Fruit fly (Drosophila melanogaster) whole organism, embryonic: ENCODE results near the gene mRpS2.

Experiments
- B-H2 ChIP-seq: fragments of 200-800 bp; sonication (Bioruptor generic); optimal IDR thresholded peaks from 2 replicates; lab custom pipeline; 2018; ENCODE audit warnings: missing biosample characterization, mild to moderate bottlenecking, missing genetic modification characterization
- Bgb ChIP-seq: fragments of 200-800 bp; sonication (Bioruptor generic); IDR thresholded peaks from 2 replicates; pipeline ENCODE4 v1.3.6; 2022; ENCODE audit warnings: missing biosample characterization, missing genetic modification characterization; ENCODE audit not compliant: partially characterized antibody
- BtbVII ChIP-seq: fragments of 200-800 bp; sonication (Bioruptor generic); optimal IDR thresholded peaks from 3 replicates; lab custom pipeline; 2017; ENCODE audit warnings: missing biosample characterization, mild to moderate bottlenecking, missing genetic modification characterization
- CG12942 ChIP-seq: fragments of 200-800 bp; sonication (Bioruptor generic); optimal IDR thresholded peaks from 3 replicates; lab custom pipeline; 2016; ENCODE audit warnings: missing biosample characterization, missing genetic modification characterization
- CG13123 ChIP-seq: fragments of 200-800 bp; sonication (Bioruptor generic); optimal IDR thresholded peaks from 2 replicates; lab custom pipeline; 2016; ENCODE audit warnings: missing biosample characterization, missing genetic modification characterization
- CG1602 ChIP-seq: fragments of 200-800 bp; sonication (Bioruptor generic); optimal IDR thresholded peaks from 3 replicates; lab custom pipeline; 2016; ENCODE audit warnings: missing biosample characterization, missing genetic modification characterization
- CG16813 ChIP-seq: fragments of 200-800 bp; sonication (Bioruptor generic); IDR thresholded peaks from 3 replicates; pipeline ENCODE4 v1.3.6; 2022; ENCODE audit warnings: missing biosample characterization, missing genetic modification characterization; ENCODE audit not compliant: partially characterized antibody
- CG17385 ChIP-seq: fragments of 200-800 bp; sonication (Bioruptor generic); optimal IDR thresholded peaks from 3 replicates; lab custom pipeline; 2018; ENCODE audit warnings: missing biosample characterization, mild to moderate bottlenecking, missing genetic modification characterization
- CG17568 ChIP-seq: fragments of 200-800 bp; sonication (Bioruptor generic); optimal IDR thresholded peaks from 2 replicates; lab custom pipeline; 2018; ENCODE audit warnings: missing biosample characterization, mild to moderate bottlenecking, missing genetic modification characterization, moderate library complexity
- CG17912 ChIP-seq: fragments of 200-800 bp; sonication (Bioruptor generic); optimal IDR thresholded peaks from 2 replicates; lab custom pipeline; 2018; ENCODE audit warnings: missing biosample characterization, mild to moderate bottlenecking, missing genetic modification characterization
- CG18599 ChIP-seq: fragments of 200-800 bp; sonication (Bioruptor generic); optimal IDR thresholded peaks from 3 replicates; lab custom pipeline; 2017; ENCODE audit warnings: missing biosample characterization, missing genetic modification characterization, mild to moderate bottlenecking, moderate library complexity, missing genetic modification reagents
- CG33557 ChIP-seq: fragments of 200-800 bp; sonication (Bioruptor generic); optimal IDR thresholded peaks from 2 replicates; lab custom pipeline; 2019; ENCODE audit warnings: missing biosample characterization, mild to moderate bottlenecking, missing genetic modification characterization, moderate library complexity
- CG4328 ChIP-seq: fragments of 200-800 bp; sonication (Bioruptor generic); optimal IDR thresholded peaks from 3 replicates; lab custom pipeline; 2017; ENCODE audit warnings: missing biosample characterization, missing genetic modification reagents, missing genetic modification characterization
- CG4617 ChIP-seq: fragments of 200-800 bp; sonication (Bioruptor generic); optimal IDR thresholded peaks from 3 replicates; lab custom pipeline; 2016; ENCODE audit warnings: missing biosample characterization, missing genetic modification characterization, borderline replicate concordance
- CG4707 ChIP-seq: fragments of 200-800 bp; sonication (Bioruptor generic); optimal IDR thresholded peaks from 2 replicates; lab custom pipeline; 2018; ENCODE audit warnings: missing biosample characterization, mild to moderate bottlenecking, missing genetic modification characterization, moderate library complexity
- CG6791 ChIP-seq: fragments of 200-800 bp; sonication (Bioruptor generic); IDR thresholded peaks from 3 replicates; pipeline ENCODE4 v1.3.6; 2022; ENCODE audit warnings: missing biosample characterization, missing genetic modification characterization; ENCODE audit not compliant: partially characterized antibody
- CG8359 ChIP-seq: fragments of 200-800 bp; sonication (Bioruptor generic); optimal IDR thresholded peaks from 2 replicates; lab custom pipeline; 2017; ENCODE audit warnings: missing biosample characterization, mild to moderate bottlenecking, missing genetic modification characterization, borderline replicate concordance
- CG8478 ChIP-seq: fragments of >200 bp; optimal IDR thresholded peaks from 2 replicates; lab custom pipeline; 2018
- Hmx ChIP-seq: fragments of 200-800 bp; sonication (Bioruptor generic); optimal IDR thresholded peaks from 2 replicates; lab custom pipeline; 2016; ENCODE audit warnings: missing biosample characterization, missing genetic modification characterization
- Lhr ChIP-seq: fragments of 200-800 bp; sonication (Bioruptor generic); optimal IDR thresholded peaks from 3 replicates; lab custom pipeline; 2017; ENCODE audit warnings: mild to moderate bottlenecking, missing biosample characterization, missing genetic modification reagents, missing genetic modification characterization
- Nf-YA ChIP-seq: fragments of 200-800 bp; sonication (Bioruptor generic); IDR thresholded peaks from 2 replicates; pipeline ENCODE4 v1.3.6; 2022; ENCODE audit warnings: missing biosample characterization, missing genetic modification characterization
- Oli ChIP-seq: fragments of 200-800 bp; sonication (Bioruptor generic); optimal IDR thresholded peaks from 2 replicates; lab custom pipeline; 2018; ENCODE audit warnings: missing biosample characterization, mild to moderate bottlenecking, missing genetic modification characterization, moderate library complexity
- Opbp ChIP-seq: fragments of 200-800 bp; sonication (Bioruptor generic); IDR thresholded peaks from 3 replicates; pipeline ENCODE4 v1.3.6; 2022; ENCODE audit warnings: missing biosample characterization, missing genetic modification characterization; ENCODE audit not compliant: partially characterized antibody
- Sry-β ChIP-seq: fragments of 200-800 bp; sonication (Bioruptor generic); optimal IDR thresholded peaks from 2 replicates; lab custom pipeline; 2018; ENCODE audit warnings: missing biosample characterization, mild to moderate bottlenecking, missing genetic modification characterization, moderate library complexity
- Taf1 ChIP-seq: fragments of 200-800 bp; sonication (Bioruptor generic); IDR thresholded peaks from 2 replicates; pipeline ENCODE4 v1.3.6; 2022; ENCODE audit warnings: missing biosample characterization, missing genetic modification characterization
- ab ChIP-seq: fragments of 200-800 bp; sonication (Bioruptor generic); optimal IDR thresholded peaks from 2 replicates; lab custom pipeline; 2016; ENCODE audit warnings: missing biosample characterization, missing genetic modification characterization
- ara ChIP-seq: fragments of 200-800 bp; sonication (Bioruptor generic); IDR thresholded peaks from 2 replicates; pipeline ENCODE4 v1.3.6; 2022; ENCODE audit warnings: missing biosample characterization, missing genetic modification characterization
- cad ChIP-seq: fragments of >200 bp; optimal IDR thresholded peaks from 2 replicates; lab custom pipeline; 2017; ENCODE audit warnings: missing biosample characterization, missing genetic modification characterization
- cato ChIP-seq: fragments of 200-800 bp; sonication (Bioruptor generic); optimal IDR thresholded peaks from 2 replicates; lab custom pipeline; 2016; ENCODE audit warnings: missing biosample characterization, missing genetic modification characterization, borderline replicate concordance
- crol ChIP-seq: fragments of 200-800 bp; sonication (Bioruptor generic); IDR thresholded peaks from 2 replicates; pipeline ENCODE4 v1.3.6; 2022; ENCODE audit warnings: missing biosample characterization, missing genetic modification characterization
- cwo ChIP-seq: fragments of 200-800 bp; sonication (Bioruptor generic); optimal IDR thresholded peaks from 3 replicates; lab custom pipeline; 2017; ENCODE audit warnings: missing biosample characterization, missing genetic modification characterization, mild to moderate bottlenecking, moderate library complexity, missing genetic modification reagents
- dati ChIP-seq: fragments of 200-800 bp; sonication (Bioruptor generic); IDR thresholded peaks from 2 replicates; pipeline ENCODE4 v1.3.6; 2022; ENCODE audit warnings: missing biosample characterization, missing genetic modification characterization
- dm ChIP-seq: fragments of 200-800 bp; sonication (Bioruptor generic); optimal IDR thresholded peaks from 3 replicates; lab custom pipeline; 2016; ENCODE audit warnings: missing biosample characterization, missing genetic modification characterization
- gcm2 ChIP-seq: fragments of 200-800 bp; sonication (Bioruptor generic); optimal IDR thresholded peaks from 2 replicates; lab custom pipeline; 2016; ENCODE audit warnings: missing biosample characterization, missing genetic modification characterization
- gem ChIP-seq: fragments of 200-800 bp; sonication (Bioruptor generic); optimal IDR thresholded peaks from 2 replicates; lab custom pipeline; 2019; ENCODE audit warnings: missing biosample characterization, mild to moderate bottlenecking, missing genetic modification characterization, moderate library complexity
- gsb ChIP-seq: fragments of 200-800 bp; sonication (Bioruptor generic); IDR thresholded peaks from 2 replicates; pipeline ENCODE4 v1.3.6; 2022; ENCODE audit warnings: missing biosample characterization, missing genetic modification characterization
- gt ChIP-seq: fragments of 200-800 bp; sonication (Bioruptor generic); IDR thresholded peaks from 2 replicates; pipeline ENCODE4 v1.3.6; 2022; ENCODE audit warnings: missing biosample characterization, missing genetic modification characterization
- h ChIP-seq: fragments of >200 bp; optimal IDR thresholded peaks from 2 replicates; lab custom pipeline; 2017
- inv ChIP-seq: fragments of 200-800 bp; sonication (Bioruptor generic); IDR thresholded peaks from 2 replicates; pipeline ENCODE4 v1.3.6; 2022; ENCODE audit warnings: missing biosample characterization, missing genetic modification characterization; ENCODE audit not compliant: partially characterized antibody
- kah ChIP-seq: fragments of 200-800 bp; sonication (Bioruptor generic); optimal IDR thresholded peaks from 2 replicates; lab custom pipeline; 2018; ENCODE audit warnings: missing biosample characterization, mild to moderate bottlenecking, missing genetic modification characterization
- klu ChIP-seq: fragments of 200-800 bp; sonication (Bioruptor generic); IDR thresholded peaks from 2 replicates; pipeline ENCODE4 v1.3.6; 2022; ENCODE audit warnings: missing biosample characterization, missing genetic modification characterization
- odd ChIP-seq: fragments of 200-800 bp; sonication (Bioruptor generic); optimal IDR thresholded peaks from 2 replicates; lab custom pipeline; 2017; ENCODE audit warnings: missing biosample characterization, mild to moderate bottlenecking, missing genetic modification characterization
- pfk ChIP-seq: fragments of 200-800 bp; sonication (Bioruptor generic); optimal IDR thresholded peaks from 2 replicates; lab custom pipeline; 2018; ENCODE audit warnings: missing biosample characterization, mild to moderate bottlenecking, missing genetic modification characterization, moderate library complexity
- schlank ChIP-seq: fragments of 200-800 bp; sonication (Bioruptor generic); optimal IDR thresholded peaks from 2 replicates; lab custom pipeline; 2018; ENCODE audit warnings: missing biosample characterization, mild to moderate bottlenecking, missing genetic modification characterization
- stwl ChIP-seq: fragments of 200-800 bp; sonication (Bioruptor generic); optimal IDR thresholded peaks from 3 replicates; lab custom pipeline; 2018; ENCODE audit warnings: missing biosample characterization, mild to moderate bottlenecking, missing genetic modification characterization, moderate library complexity
- tin ChIP-seq: fragments of 200-800 bp; sonication (Bioruptor generic); optimal IDR thresholded peaks from 3 replicates; lab custom pipeline; 2016; ENCODE audit warnings: missing biosample characterization, missing genetic modification characterization
- toy ChIP-seq: fragments of 200-800 bp; sonication (Bioruptor generic); IDR thresholded peaks from 2 replicates; pipeline ENCODE4 v1.3.6; 2022; ENCODE audit warnings: missing biosample characterization, missing genetic modification characterization
- trem ChIP-seq: fragments of 200-800 bp; optimal IDR thresholded peaks from 3 replicates; lab custom pipeline; 2019; ENCODE audit warnings: missing biosample characterization, mild to moderate bottlenecking, missing genetic modification characterization, moderate library complexity
- ttk ChIP-seq: fragments of 200-800 bp; sonication (Bioruptor generic); IDR thresholded peaks from 2 replicates; pipeline ENCODE4 v2.1.2; 2022; ENCODE audit warnings: missing biosample characterization, missing genetic modification characterization
- vfl ChIP-seq: fragments of 200-800 bp; sonication (Bioruptor generic); optimal IDR thresholded peaks from 2 replicates; lab custom pipeline; 2016; ENCODE audit warnings: missing biosample characterization, missing genetic modification characterization

mRpS2 gene

dm6 chr2L:4818056-4818455 is 32.2 kb downstream of the mRpS2 start, which contains the start of gene CG3225 (continued):
- TF ChIP-seq BtbVII (GFP tag; lab: Kevin White, UChicago) (no peak), Opbp (GFP tag; lab: Robert Waterston, UW) (0 out of 3 replicates have a peak, but pooled peaks have one; percentile 13), CG16813 (0 out of 3 replicates have a peak, but pooled peaks have one; percentile 27), odd (GFP tag; lab: Kevin White, UChicago) (no peak), ara (GFP tag; lab: Robert Waterston, UW) (no peak), CG12942 (GFP tag; lab: Kevin White, UChicago) (no peak), CG4328 (GFP tag; lab: Kevin White, UChicago) (no peak), toy (GFP tag; lab: Robert Waterston, UW) (no peak), cwo (GFP tag; lab: Kevin White, UChicago) (no peak), Taf1 (GFP tag; lab: Robert Waterston, UW) (no peak), gt (GFP tag; lab: Robert Waterston, UW) (no peak), h (no peak), pfk (GFP tag; lab: Kevin White, UChicago) (no peak), stwl (peak; percentile 89), CG4617 (GFP tag; lab: Kevin White, UChicago) (peak; percentile 7), ab (GFP tag; lab: Kevin White, UChicago) (no peak), gcm2 (GFP tag; lab: Kevin White, UChicago) (no peak), crol (GFP tag; lab: Robert Waterston, UW) (no peak), Bgb (GFP tag; lab: Robert Waterston, UW) (peak; percentile 48; the same call in 1 of the 2 replicates), trem (tag; lab: Kevin White, UChicago) (peak; percentile 70), Hmx (no peak), Sry-β (GFP tag; lab: Kevin White, UChicago) (no peak), klu (no peak), CG17912 (GFP tag; lab: Kevin White, UChicago) (no peak), gsb (no peak), CG17385 (no peak), cad (no peak), CG13123 (GFP tag; lab: Kevin White, UChicago) (no peak), CG8478 (no peak), CG1602 (no peak), Lhr (no peak), tin (no peak), B-H2 (GFP tag; lab: Kevin White, UChicago) (no peak), CG17568 (no peak), dati (GFP tag; lab: Robert Waterston, UW) (no peak), CG6791 (0 out of 3 replicates have a peak, but pooled peaks have one; percentile 6), CG33557 (GFP tag; lab: Kevin White, UChicago) (no peak), dm (GFP tag; lab: Kevin White, UChicago) (no peak), cato (GFP tag; lab: Kevin White, UChicago) (no peak), schlank (tag; lab: Kevin White, UChicago) (no peak), CG8359 (no peak), inv (GFP tag; lab: Robert Waterston, UW) (no peak), CG18599 (GFP tag; lab: Kevin White, UChicago) (no peak), kah (no peak), vfl (GFP tag; lab: Kevin White, UChicago) (no peak), CG4707 (GFP tag; lab: Kevin White, UChicago) (no peak), ttk (GFP tag; lab: Robert Waterston, UW) (no peak), Oli (no peak), gem (tag; lab: Kevin White, UChicago) (no peak), Nf-YA (GFP tag; lab: Robert Waterston, UW) (no peak)
